Fruit fly (Drosophila melanogaster) whole organism, wandering third instar larva: ENCODE data around the gene Sgs7.

Experiments
- Abd-B ChIP-seq: fragments of >200 bp; optimal IDR thresholded peaks from 2 replicates; lab custom pipeline; 2017; ENCODE audit warnings: missing biosample characterization, missing genetic modification characterization
- CG32264 ChIP-seq: fragments of 200-800 bp; sonication (Bioruptor generic); optimal IDR thresholded peaks from 2 replicates; lab custom pipeline; 2016; ENCODE audit warnings: missing biosample characterization, missing genetic modification characterization
- CrebA ChIP-seq: fragments of 200-800 bp; sonication (Bioruptor generic); optimal IDR thresholded peaks from 2 replicates; lab custom pipeline; 2016; ENCODE audit warnings: missing biosample characterization, mild to moderate bottlenecking, missing genetic modification characterization, borderline replicate concordance
- Dfd ChIP-seq: fragments of >200 bp; optimal IDR thresholded peaks from 2 replicates; lab custom pipeline; 2017; ENCODE audit warnings: missing biosample characterization, missing genetic modification characterization
- GATAd ChIP-seq: sonication (Bioruptor generic); optimal IDR thresholded peaks from 2 replicates; lab custom pipeline; 2016; ENCODE audit warnings: missing biosample characterization, missing genetic modification characterization
- HLH106 ChIP-seq: fragments of 200-800 bp; optimal IDR thresholded peaks from 3 replicates; lab custom pipeline; 2019; ENCODE audit warnings: missing biosample characterization, mild to moderate bottlenecking, missing genetic modification characterization, moderate library complexity
- Hnf4 ChIP-seq: fragments of 200-800 bp; sonication (Bioruptor generic); optimal IDR thresholded peaks from 2 replicates; lab custom pipeline; 2016; ENCODE audit warnings: missing biosample characterization, mild to moderate bottlenecking, missing genetic modification characterization
- Hr78 ChIP-seq: fragments of >200 bp; optimal IDR thresholded peaks from 2 replicates; lab custom pipeline; 2017; ENCODE audit warnings: missing biosample characterization, missing genetic modification characterization
- Jra ChIP-seq: sonication (Bioruptor generic); optimal IDR thresholded peaks from 2 replicates; lab custom pipeline; 2016; ENCODE audit warnings: missing biosample characterization, missing genetic modification characterization
- N ChIP-seq: fragments of >200 bp; optimal IDR thresholded peaks from 2 replicates; lab custom pipeline; 2018; ENCODE audit warnings: missing biosample characterization, missing external identifiers, missing genetic modification characterization
- Rel ChIP-seq, 2 experiments: fragments of 200-800 bp; sonication (Bioruptor generic) in 1 of 2; optimal IDR thresholded peaks; 2 replicates in 1 of 2; 3 replicates in 1 of 2; lab custom pipeline; 2016 to 2019; ENCODE audit warnings: mild to moderate bottlenecking in 2 of 2, missing biosample characterization in 2 of 2, missing genetic modification characterization in 2 of 2, moderate library complexity in 1 of 2
- Vsx2 ChIP-seq: fragments of 200-300, 225-300 bp; sonication (Bioruptor generic); optimal IDR thresholded peaks from 2 replicates; lab custom pipeline; 2018; ENCODE audit warnings: missing biosample characterization, missing genetic modification characterization; ENCODE audit not compliant: partially characterized antibody
- br ChIP-seq: fragments of 200-800 bp; sonication (Bioruptor generic); optimal IDR thresholded peaks from 2 replicates; lab custom pipeline; 2016; ENCODE audit warnings: missing biosample characterization, missing genetic modification characterization
- brk ChIP-seq: fragments of 200-800 bp; sonication (Bioruptor generic); optimal IDR thresholded peaks from 2 replicates; lab custom pipeline; 2016; ENCODE audit warnings: missing biosample characterization, mild to moderate bottlenecking, missing genetic modification characterization
- dl ChIP-seq, 2 experiments: fragments of 175-275, 200-275 bp in 1 of 2; fragments of 200-275 bp in 1 of 2; sonication (Bioruptor generic); optimal IDR thresholded peaks; lab custom pipeline; 2018; ENCODE audit warnings: mild to moderate bottlenecking in 2 of 2, missing biosample characterization in 2 of 2, missing genetic modification characterization in 2 of 2, moderate library complexity in 2 of 2; ENCODE audit not compliant: partially characterized antibody in 2 of 2, insufficient read depth in 1 of 2
- dmrt93B ChIP-seq: fragments of 200-800 bp; sonication (Bioruptor generic); optimal IDR thresholded peaks from 2 replicates; lab custom pipeline; 2018; ENCODE audit warnings: missing biosample characterization, mild to moderate bottlenecking, missing genetic modification characterization
- dsf ChIP-seq: sonication (Bioruptor generic); optimal IDR thresholded peaks from 2 replicates; lab custom pipeline; 2016; ENCODE audit warnings: missing biosample characterization, missing genetic modification characterization, borderline replicate concordance
- ey ChIP-seq: fragments of 200-800 bp; sonication (Bioruptor generic); optimal IDR thresholded peaks from 2 replicates; lab custom pipeline; 2016; ENCODE audit warnings: missing biosample characterization, missing genetic modification characterization
- fru ChIP-seq: fragments of 200-800 bp; sonication (Bioruptor generic); optimal IDR thresholded peaks from 3 replicates; lab custom pipeline; 2016; ENCODE audit warnings: missing biosample characterization, mild to moderate bottlenecking, missing genetic modification characterization
- h ChIP-seq: fragments of 200-800 bp; sonication (Bioruptor generic); optimal IDR thresholded peaks from 3 replicates; lab custom pipeline; 2016; ENCODE audit warnings: missing biosample characterization, mild to moderate bottlenecking, missing genetic modification characterization
- jim ChIP-seq: fragments of 175-275, 200-325 bp; sonication (Bioruptor generic); optimal IDR thresholded peaks from 2 replicates; lab custom pipeline; 2016; ENCODE audit warnings: missing biosample characterization, mild to moderate bottlenecking, missing genetic modification characterization
- lola ChIP-seq: fragments of >200 bp; optimal IDR thresholded peaks from 2 replicates; lab custom pipeline; 2017; ENCODE audit warnings: missing biosample characterization, missing genetic modification characterization
- pan ChIP-seq: fragments of >200 bp; optimal IDR thresholded peaks from 2 replicates; lab custom pipeline; 2017
- rgr ChIP-seq: fragments of 200-800 bp; sonication (Bioruptor generic); optimal IDR thresholded peaks from 3 replicates; lab custom pipeline; 2016; ENCODE audit warnings: missing biosample characterization, mild to moderate bottlenecking, missing genetic modification characterization
- sage ChIP-seq: fragments of 200-800 bp; sonication (Bioruptor generic); optimal IDR thresholded peaks from 2 replicates; lab custom pipeline; 2016; ENCODE audit warnings: missing biosample characterization, mild to moderate bottlenecking, missing genetic modification characterization
- sv ChIP-seq: fragments of 200-800 bp; sonication (Bioruptor generic); optimal IDR thresholded peaks from 3 replicates; lab custom pipeline; 2016; ENCODE audit warnings: missing biosample characterization, missing genetic modification characterization
- tai ChIP-seq: sonication (Bioruptor generic); optimal IDR thresholded peaks from 2 replicates; lab custom pipeline; 2016; ENCODE audit warnings: missing biosample characterization, missing genetic modification characterization
- usp ChIP-seq: fragments of >200 bp; optimal IDR thresholded peaks from 2 replicates; lab custom pipeline; 2017; ENCODE audit warnings: missing biosample characterization, missing genetic modification characterization

Sgs7 gene

dm6 chr3L:11540330-11540702 lies 30.7 kb downstream of the Sgs7 start:
- TF ChIP-seq brk (GFP tag; lab: Kevin White, UChicago) (no peak), Dfd (GFP tag; lab: Kevin White, UChicago) (no peak), CrebA (GFP tag; lab: Kevin White, UChicago) (no peak), HLH106 (tag; lab: Kevin White, UChicago) (no peak), Abd-B (no peak), dl (GFP tag; optimal IDR thresholded peaks at IDR 0.05; lab: Kevin White, UChicago; ENCODE audit: insufficient read depth in 1 of 2, partially characterized antibody in 2 of 2) (no peak), CG32264 (GFP tag; lab: Kevin White, UChicago) (no peak), Rel (GFP tag; optimal IDR thresholded peaks at IDR 0.05; lab: Kevin White, UChicago) (no peak), Rel (tag; optimal IDR thresholded peaks at IDR 0.05; lab: Kevin White, UChicago) (no peak), h (no peak), Jra (GFP tag; lab: Kevin White, UChicago) (no peak), lola (GFP tag; lab: Kevin White, UChicago) (no peak)

dm6 chr3L:11542437-11542836 lies 32.8 kb downstream of the Sgs7 start:
- peak; percentile 94 for TF ChIP-seq Dfd (GFP tag; lab: Kevin White, UChicago)
- TF ChIP-seq ey (GFP tag; lab: Kevin White, UChicago) = no peak

- TF ChIP-seq fru (no peak), HLH106 (tag; lab: Kevin White, UChicago) (no peak), Hnf4 (no peak), usp (GFP tag; lab: Kevin White, UChicago) (no peak), sage (no peak), dmrt93B (GFP tag; lab: Kevin White, UChicago) (no peak), Vsx2 (no peak), Dfd (GFP tag; lab: Kevin White, UChicago) (no peak), sv (GFP tag; lab: Kevin White, UChicago) (no peak), N (GFP tag; lab: Kevin White, UChicago) (no peak), CrebA (GFP tag; lab: Kevin White, UChicago) (no peak), br (no peak), pan (lab: Kevin White, UChicago) (no peak), CG32264 (GFP tag; lab: Kevin White, UChicago) (no peak)
- TF ChIP-seq, all 38 proteins: peak for 0
These were observed 33.3 kb downstream of the Sgs7 start for dm6 chr3L:11542948-11543347.

- TF ChIP-seq Dfd (GFP tag; lab: Kevin White, UChicago) = no peak
- TF ChIP-seq rgr (GFP tag; lab: Kevin White, UChicago) = no peak
- TF ChIP-seq dmrt93B (GFP tag; lab: Kevin White, UChicago) = no peak
- no peak for TF ChIP-seq GATAd
- TF ChIP-seq dsf = no peak
- TF ChIP-seq Hr78 (GFP tag; lab: Kevin White, UChicago) = no peak
- no peak for TF ChIP-seq jim
- no peak for TF ChIP-seq CG32264 (GFP tag; lab: Kevin White, UChicago)
- TF ChIP-seq tai (GFP tag; lab: Kevin White, UChicago) = no peak
These were observed 34.1 kb downstream of the Sgs7 start for dm6 chr3L:11543681-11544299.

dm6 chr3L:11547302-11547994 lies 37.8 kb downstream of the Sgs7 start:
- no peak for TF ChIP-seq Hr78 (GFP tag; lab: Kevin White, UChicago)
- TF ChIP-seq N (GFP tag; lab: Kevin White, UChicago) = no peak

dm6 chr3L:11548009-11548408 lies 38.3 kb downstream of the Sgs7 start:
- TF ChIP-seq Dfd (GFP tag; lab: Kevin White, UChicago) (no peak), sage (no peak), Jra (GFP tag; lab: Kevin White, UChicago) (no peak), GATAd (no peak), ey (GFP tag; lab: Kevin White, UChicago) (no peak), Hnf4 (no peak), fru (no peak), tai (GFP tag; lab: Kevin White, UChicago) (no peak)
